Worm (Caenorhabditis elegans): ENCODE measurements around the gene clec-3.

Gene clec-3

DNA sequence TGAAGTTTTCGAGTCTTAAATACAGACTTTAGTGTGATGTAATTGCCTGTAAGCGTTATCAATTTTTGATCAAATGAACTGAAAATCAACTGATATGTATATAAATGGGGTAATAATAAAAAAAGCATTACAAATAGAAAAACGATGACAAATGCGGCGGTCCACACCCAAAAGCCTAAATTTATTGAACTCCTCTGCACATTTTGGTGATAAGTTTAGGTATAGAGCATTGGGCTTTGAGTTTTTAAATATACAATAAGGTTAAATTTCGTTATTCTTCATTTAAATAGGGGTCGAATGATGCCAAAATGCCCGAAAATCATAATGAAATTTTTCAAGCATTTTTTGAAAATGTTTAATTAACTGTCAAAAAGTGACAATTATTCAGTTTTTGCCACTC is at the start of gene clec-3:
Gene clec-3 (minus strand): TSS at position 101 of the 400 bp plus-strand sequence.
- TF ChIP-seq nhr-76 (tag; optimal IDR thresholded peaks at IDR 0.05) (no peak), lsy-2 (tag; optimal IDR thresholded peaks at IDR 0.05) (no peak), sptf-1 (tag; optimal IDR thresholded peaks at IDR 0.05) (no peak), elt-1 (tag; optimal IDR thresholded peaks at IDR 0.05; ENCODE audit: borderline replicate concordance, insufficient read depth) (no peak), bed-3 (GFP tag; optimal IDR thresholded peaks at IDR 0.05) (no peak), tbx-8 (GFP tag; optimal IDR thresholded peaks at IDR 0.05) (no peak), unc-120 (tag; optimal IDR thresholded peaks at IDR 0.05; ENCODE audit: poor library complexity, severe bottlenecking) (no peak), ceh-43 (GFP tag; optimal IDR thresholded peaks at IDR 0.05) (no peak), drap-1 (GFP tag; optimal IDR thresholded peaks at IDR 0.05) (no peak)

DNA sequence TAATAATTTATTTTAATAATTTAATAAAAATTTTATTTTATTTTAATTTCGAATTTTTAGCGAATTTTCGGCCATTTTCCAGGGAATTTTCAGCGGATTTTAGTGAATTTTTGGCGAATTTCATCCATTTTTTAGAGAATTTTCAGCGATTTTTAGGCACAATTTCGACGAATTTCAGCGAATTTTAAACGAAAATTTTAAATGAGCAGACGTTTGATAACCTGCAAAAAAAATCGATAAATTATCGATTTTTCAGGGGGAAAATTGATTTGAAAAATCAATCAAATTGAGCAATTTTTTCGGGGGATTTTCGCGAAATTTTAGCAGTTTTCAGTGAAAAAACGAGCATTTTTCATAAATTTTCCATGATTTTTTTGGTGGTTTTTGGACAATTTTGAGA is 48.9 kb upstream of the clec-3 start:
- TF ChIP-seq pha-4 (tag; optimal IDR thresholded peaks at IDR 0.05) (no peak), nhr-12 (tag; optimal IDR thresholded peaks at IDR 0.05) (no peak), unc-62 (GFP tag; optimal IDR thresholded peaks at IDR 0.05) (no peak), nhr-2 (tag; optimal IDR thresholded peaks at IDR 0.05) (no peak), snpc-4 (tag; optimal IDR thresholded peaks at IDR 0.05) (no peak), ztf-11 (tag; optimal IDR thresholded peaks at IDR 0.05) (no peak), flh-1 (GFP tag; optimal IDR thresholded peaks at IDR 0.05) (no peak), bed-3 (GFP tag; optimal IDR thresholded peaks at IDR 0.05) (no peak), elt-1 (tag; optimal IDR thresholded peaks at IDR 0.05; ENCODE audit: borderline replicate concordance, insufficient read depth) (no peak), ceh-83 (GFP tag; optimal IDR thresholded peaks at IDR 0.05) (no peak), nhr-76 (tag; optimal IDR thresholded peaks at IDR 0.05) (no peak), elt-3 (tag; optimal IDR thresholded peaks at IDR 0.05) (no peak), drap-1 (GFP tag; optimal IDR thresholded peaks at IDR 0.05) (no peak)

DNA sequence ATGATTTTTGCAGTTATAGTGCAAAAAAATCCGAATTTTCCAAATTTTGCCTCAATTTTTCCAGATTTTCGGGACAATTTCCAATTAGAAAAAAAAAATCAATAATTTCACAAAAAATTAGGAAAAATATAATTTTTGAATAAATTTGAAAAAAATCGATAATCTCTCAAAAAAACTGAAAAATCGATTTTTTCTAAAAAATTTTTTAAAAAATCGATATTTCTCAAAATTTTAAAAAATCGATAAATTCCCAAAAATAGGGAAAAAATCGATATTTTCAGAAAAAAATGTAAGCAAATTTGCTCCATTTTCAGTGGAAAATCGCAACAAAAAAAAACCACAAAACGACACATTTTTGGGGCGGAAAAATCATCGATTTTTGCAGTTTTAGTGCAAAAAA is 48.2 kb upstream of the clec-3 start:
- TF ChIP-seq nhr-12 (tag; optimal IDR thresholded peaks at IDR 0.05) (no peak), ceh-43 (GFP tag; optimal IDR thresholded peaks at IDR 0.05) (no peak), M03D4.4 (tag; optimal IDR thresholded peaks at IDR 0.05) (no peak), lsy-2 (tag; optimal IDR thresholded peaks at IDR 0.05) (no peak), nhr-237 (tag; optimal IDR thresholded peaks at IDR 0.05) (no peak), ces-1 (GFP tag; optimal IDR thresholded peaks at IDR 0.05) (no peak), tbx-8 (GFP tag; optimal IDR thresholded peaks at IDR 0.05) (no peak), snpc-4 (tag; optimal IDR thresholded peaks at IDR 0.05) (no peak), flh-1 (GFP tag; optimal IDR thresholded peaks at IDR 0.05) (no peak), blmp-1 (tag; optimal IDR thresholded peaks at IDR 0.05) (no peak), elt-1 (tag; optimal IDR thresholded peaks at IDR 0.05; ENCODE audit: borderline replicate concordance, insufficient read depth) (no peak), ceh-83 (GFP tag; optimal IDR thresholded peaks at IDR 0.05) (no peak), ceh-39 (tag; optimal IDR thresholded peaks at IDR 0.05) (no peak), lin-13 (tag; optimal IDR thresholded peaks at IDR 0.05) (no peak), pha-4 (tag; optimal IDR thresholded peaks at IDR 0.05) (no peak), nhr-28 (tag; optimal IDR thresholded peaks at IDR 0.05) (no peak), unc-62 (GFP tag; optimal IDR thresholded peaks at IDR 0.05) (no peak), sptf-1 (tag; optimal IDR thresholded peaks at IDR 0.05) (no peak), mep-1 (tag; optimal IDR thresholded peaks at IDR 0.05) (no peak)

DNA sequence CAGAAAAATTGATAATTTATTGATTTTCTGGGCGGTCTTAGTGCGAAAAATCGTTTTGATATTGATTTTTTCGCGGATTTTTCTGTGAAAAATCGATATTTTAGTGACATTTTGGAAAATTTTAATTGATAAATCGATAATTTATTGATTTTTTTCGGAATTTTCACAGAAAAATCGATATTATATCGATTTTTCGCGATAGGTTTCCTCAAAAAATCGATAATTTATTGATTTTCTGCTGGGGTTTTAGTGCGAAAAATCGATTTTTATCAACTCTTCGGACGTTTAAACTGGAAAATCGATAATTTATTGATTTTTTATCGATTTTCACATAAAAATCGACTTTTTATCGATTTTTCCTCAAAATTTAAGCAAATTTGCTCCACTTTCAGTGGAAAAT is 47.7 kb upstream of the clec-3 start:
- TF ChIP-seq ces-1 (GFP tag; optimal IDR thresholded peaks at IDR 0.05) (no peak), pha-4 (tag; optimal IDR thresholded peaks at IDR 0.05) (no peak), M03D4.4 (tag; optimal IDR thresholded peaks at IDR 0.05) (no peak), nhr-237 (tag; optimal IDR thresholded peaks at IDR 0.05) (no peak), tbx-8 (GFP tag; optimal IDR thresholded peaks at IDR 0.05) (no peak), lsy-2 (tag; optimal IDR thresholded peaks at IDR 0.05) (no peak), unc-39 (tag; optimal IDR thresholded peaks at IDR 0.05) (no peak), ztf-11 (tag; optimal IDR thresholded peaks at IDR 0.05) (no peak), sem-2 (GFP tag; optimal IDR thresholded peaks at IDR 0.05) (no peak), mls-2 (tag; optimal IDR thresholded peaks at IDR 0.05) (no peak), mep-1 (tag; optimal IDR thresholded peaks at IDR 0.05) (no peak)

DNA sequence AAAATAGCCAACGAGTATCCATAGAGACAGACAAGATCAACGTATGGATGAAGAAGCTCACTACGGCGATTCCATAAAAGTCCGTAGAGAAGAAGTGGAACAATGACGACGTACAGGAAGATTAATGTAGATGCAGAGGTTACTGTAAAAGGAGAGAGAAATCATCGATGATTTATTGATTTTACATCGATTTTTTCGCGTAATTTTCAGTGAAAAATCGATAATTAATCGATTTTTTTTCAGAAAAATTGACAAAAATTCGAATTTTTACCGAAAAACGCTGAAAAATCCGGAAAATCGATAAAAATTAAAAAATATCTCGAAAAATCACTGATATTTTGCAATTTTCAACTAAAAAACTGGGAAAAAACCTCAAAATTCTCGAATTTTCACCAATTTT is 46.7 kb upstream of the clec-3 start:
- no peak for TF ChIP-seq nhr-12 (tag; optimal IDR thresholded peaks at IDR 0.05)
- no peak for TF ChIP-seq ceh-39 (tag; optimal IDR thresholded peaks at IDR 0.05)
- no peak for TF ChIP-seq unc-39 (tag; optimal IDR thresholded peaks at IDR 0.05)
- TF ChIP-seq tbx-8 (GFP tag; optimal IDR thresholded peaks at IDR 0.05) = no peak
- TF ChIP-seq zip-8 (tag; optimal IDR thresholded peaks at IDR 0.05) = no peak
- TF ChIP-seq M03D4.4 (tag; optimal IDR thresholded peaks at IDR 0.05) = no peak
- no peak for TF ChIP-seq nhr-237 (tag; optimal IDR thresholded peaks at IDR 0.05)
- TF ChIP-seq hlh-1 (tag; optimal IDR thresholded peaks at IDR 0.05) = no peak
- TF ChIP-seq lin-32 (GFP tag; optimal IDR thresholded peaks at IDR 0.05) = no peak
- TF ChIP-seq elt-1 (tag; optimal IDR thresholded peaks at IDR 0.05; ENCODE audit: borderline replicate concordance, insufficient read depth) = no peak
- no peak for TF ChIP-seq bed-3 (GFP tag; optimal IDR thresholded peaks at IDR 0.05)
- TF ChIP-seq sptf-1 (tag; optimal IDR thresholded peaks at IDR 0.05) = no peak
- TF ChIP-seq lin-13 (tag; optimal IDR thresholded peaks at IDR 0.05) = no peak
- no peak for TF ChIP-seq nhr-28 (tag; optimal IDR thresholded peaks at IDR 0.05)
- no peak for TF ChIP-seq lsy-2 (tag; optimal IDR thresholded peaks at IDR 0.05)
- TF ChIP-seq blmp-1 (tag; optimal IDR thresholded peaks at IDR 0.05) = no peak
- no peak for TF ChIP-seq snpc-4 (tag; optimal IDR thresholded peaks at IDR 0.05)
- TF ChIP-seq mab-5 (tag; optimal IDR thresholded peaks at IDR 0.05) = no peak
- no peak for TF ChIP-seq flh-1 (GFP tag; optimal IDR thresholded peaks at IDR 0.05)

Measured in whole organism, mixed stage, embryonic.